Worm (Caenorhabditis elegans) whole organism, mixed stage, embryonic: Measurements from ENCODE around the gene rga-4.

Experiments
- ceh-43 ChIP-seq: fragments of 200-800 bp; sonication (Bioruptor generic); optimal IDR thresholded peaks from 2 replicates; lab custom pipeline; 2018; ENCODE audit warnings: mild to moderate bottlenecking, missing genetic modification characterization, moderate library complexity, missing compliant biosample characterization
- hlh-1 ChIP-seq: fragments of 150-350 bp; optimal IDR thresholded peaks from 2 replicates; lab custom pipeline; 2014; ENCODE audit warnings: missing biosample characterization, missing genetic modification reagents, missing genetic modification characterization
- nhr-28 ChIP-seq: fragments of 150-350 bp; optimal IDR thresholded peaks from 2 replicates; lab custom pipeline; 2014; ENCODE audit warnings: missing biosample characterization, missing genetic modification characterization
- unc-62 ChIP-seq: fragments of 150-350 bp; optimal IDR thresholded peaks from 2 replicates; lab custom pipeline; 2014; ENCODE audit warnings: missing biosample characterization, missing genetic modification reagents, missing genetic modification characterization

ce11 chrV:1351826-1352225, 31.2 kb downstream of the rga-4 start, which contains the start of gene glb-33:
- TF ChIP-seq nhr-28 (tag; lab: Kevin White, UChicago) (no peak), unc-62 (no peak), hlh-1 (tag; lab: Kevin White, UChicago) (no peak), ceh-43 (GFP tag; lab: Kevin White, UChicago) (no peak)
